Worm (Caenorhabditis elegans): Measurements from ENCODE around the gene cyp-35A5.

cyp-35A5 gene

DNA sequence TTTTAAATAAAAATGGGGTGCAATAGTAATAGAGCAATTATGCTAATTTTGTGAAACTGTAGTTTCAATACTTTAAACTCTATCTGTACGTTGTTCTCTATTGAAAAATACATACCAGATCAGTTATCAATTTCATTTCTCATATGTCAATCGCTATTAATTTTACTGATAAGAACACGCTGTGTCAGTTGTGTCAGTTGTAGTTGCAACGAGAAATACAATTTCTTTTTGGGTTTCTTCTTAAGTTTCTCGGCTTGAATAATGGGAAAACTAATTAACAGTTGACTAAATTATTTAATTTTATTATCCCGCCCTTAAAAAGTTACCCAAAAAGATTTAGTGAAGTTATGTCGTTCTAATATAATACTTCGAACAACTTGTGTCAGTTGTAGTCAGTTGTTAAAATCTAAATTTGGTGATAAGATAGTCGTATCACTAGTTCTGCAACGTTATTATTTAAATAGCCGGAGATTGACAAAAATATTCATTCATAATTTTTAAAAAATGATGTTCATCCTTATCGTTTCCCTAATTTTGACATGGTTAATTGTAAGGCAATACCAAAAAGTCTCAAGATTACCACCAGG is at the start of gene cyp-35A5:
Gene cyp-35A5, plus strand, starts transcription at position 435 of the 587 bp plus-strand sequence.
- no peak for TF ChIP-seq dao-5 (tag; optimal IDR thresholded peaks at IDR 0.05)
- TF ChIP-seq him-1 (tag; optimal IDR thresholded peaks at IDR 0.05): no peak
- no peak for TF ChIP-seq W03F9.2 (tag; optimal IDR thresholded peaks at IDR 0.05)

ce11 chrV:3889113-3889512 is 47.0 kb upstream of the cyp-35A5 start, which contains the start of gene C17E7.13:
C17E7.13 (minus strand) TSS chrV:3889288.
- TF ChIP-seq W03F9.2 (tag; optimal IDR thresholded peaks at IDR 0.05) (no peak), him-1 (tag; optimal IDR thresholded peaks at IDR 0.05) (no peak), dao-5 (tag; optimal IDR thresholded peaks at IDR 0.05) (no peak)

ce11 chrV:3890761-3891160 is 45.4 kb upstream of the cyp-35A5 start, which contains the start of gene C17E7.9:
C17E7.9 (minus strand) TSS chrV:3890861.
- TF ChIP-seq him-1 (tag; optimal IDR thresholded peaks at IDR 0.05) (no peak), dao-5 (tag; optimal IDR thresholded peaks at IDR 0.05) (no peak), W03F9.2 (tag; optimal IDR thresholded peaks at IDR 0.05) (no peak)

DNA sequence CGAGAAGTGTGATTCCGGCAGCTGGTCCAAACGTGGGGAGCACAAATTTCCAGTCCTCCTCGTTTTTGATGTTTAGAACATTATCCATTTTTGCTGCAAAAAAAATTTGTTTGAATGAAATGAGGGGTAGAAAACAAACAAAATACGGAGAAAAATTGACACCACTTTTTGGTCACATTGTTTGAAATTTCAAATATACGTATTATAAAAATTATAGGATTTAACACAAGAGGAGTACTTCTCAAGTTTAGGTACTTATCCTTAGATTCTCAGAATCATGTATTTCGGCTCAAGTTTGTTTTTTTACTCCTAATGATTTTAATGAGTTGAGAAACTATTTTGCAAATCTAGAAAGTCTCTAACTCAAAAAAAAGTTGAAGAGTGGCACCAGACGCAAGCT is 44.2 kb upstream of the cyp-35A5 start, which contains the start of gene C17E7.12:
Gene C17E7.12, minus strand, starts transcription at position 101 of the 400 bp plus-strand sequence.
- no peak for TF ChIP-seq dao-5 (tag; optimal IDR thresholded peaks at IDR 0.05)
- no peak for TF ChIP-seq W03F9.2 (tag; optimal IDR thresholded peaks at IDR 0.05)
- no peak for TF ChIP-seq him-1 (tag; optimal IDR thresholded peaks at IDR 0.05)

DNA sequence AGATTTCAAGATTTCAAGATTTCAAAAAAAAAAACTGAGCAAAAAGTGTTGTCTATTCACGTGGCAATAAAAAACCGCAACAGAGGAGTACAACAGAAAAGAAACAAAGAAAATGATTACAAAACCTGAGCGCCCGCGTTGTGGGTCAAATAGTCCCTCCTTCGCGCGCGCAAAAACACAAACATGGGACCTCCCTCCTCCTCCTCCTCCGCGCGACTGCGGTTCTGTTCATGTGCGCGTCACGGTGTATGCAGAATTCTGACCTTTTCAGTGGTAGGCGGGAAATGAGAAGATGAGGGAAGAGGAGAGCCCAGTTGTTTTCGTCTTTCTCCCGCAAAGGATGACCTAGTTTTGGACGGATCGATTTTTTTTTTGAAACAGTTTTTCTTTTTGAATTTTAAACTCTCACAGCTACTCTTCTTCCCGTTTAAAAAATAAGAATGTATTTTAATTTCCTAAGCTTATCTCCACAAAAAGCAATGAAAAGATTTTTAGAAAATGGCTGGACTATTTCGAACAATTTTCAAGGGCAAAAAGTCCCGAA is 43.7 kb upstream of the cyp-35A5 start, which contains the start of gene C17E7.4:
Gene C17E7.4, plus strand, starts transcription at position 494 of the 544 bp plus-strand sequence.
- TF ChIP-seq W03F9.2 (tag; optimal IDR thresholded peaks at IDR 0.05): no peak
- no peak for TF ChIP-seq him-1 (tag; optimal IDR thresholded peaks at IDR 0.05)
- no peak for TF ChIP-seq dao-5 (tag; optimal IDR thresholded peaks at IDR 0.05)

DNA sequence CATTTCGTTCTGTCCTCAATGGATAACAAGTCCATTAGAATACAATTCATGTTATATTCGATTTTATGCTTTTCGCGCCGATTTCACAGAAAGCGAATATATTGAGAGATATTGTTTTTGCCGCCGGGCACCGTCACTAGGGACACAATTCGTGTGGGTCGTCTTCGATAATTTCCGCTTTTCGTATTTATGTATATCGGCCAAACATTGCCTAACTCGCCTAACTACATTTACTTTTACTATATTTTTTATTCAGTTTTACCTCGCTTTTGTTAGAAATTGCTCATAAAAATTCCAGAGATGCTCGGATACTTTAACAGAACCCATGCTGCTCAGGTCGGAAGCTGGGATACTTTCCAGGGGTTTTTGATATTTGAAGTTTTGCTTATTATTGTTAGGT is 41.5 kb upstream of the cyp-35A5 start, which contains the start of gene sre-9:
Gene sre-9, plus strand, starts transcription at position 301 of the 400 bp plus-strand sequence.
- TF ChIP-seq dao-5 (tag; optimal IDR thresholded peaks at IDR 0.05) (no peak), him-1 (tag; optimal IDR thresholded peaks at IDR 0.05) (no peak), W03F9.2 (tag; optimal IDR thresholded peaks at IDR 0.05) (no peak)

DNA sequence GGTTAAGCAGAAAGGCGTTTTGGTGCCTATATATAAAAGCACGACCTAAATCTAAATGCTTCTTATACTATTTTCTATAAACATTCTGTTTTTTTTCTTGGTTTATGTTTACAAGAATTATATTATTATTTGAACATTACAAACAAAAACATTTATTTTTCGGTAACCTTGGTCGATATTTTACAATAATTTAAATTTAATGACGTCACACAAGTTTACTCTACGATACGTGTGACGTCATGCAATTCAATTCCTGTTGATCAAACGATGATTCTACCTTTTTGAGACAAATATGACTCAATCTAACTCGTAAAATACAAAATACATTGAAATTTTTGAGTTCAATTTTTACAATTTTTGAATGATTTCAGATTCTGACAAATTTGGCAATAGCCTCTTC is 40.1 kb upstream of the cyp-35A5 start:
- TF ChIP-seq W03F9.2 (tag; optimal IDR thresholded peaks at IDR 0.05) (no peak), dao-5 (tag; optimal IDR thresholded peaks at IDR 0.05) (no peak), him-1 (tag; optimal IDR thresholded peaks at IDR 0.05) (no peak)

- no peak for TF ChIP-seq W03F9.2 (tag; optimal IDR thresholded peaks at IDR 0.05)
- TF ChIP-seq dao-5 (tag; optimal IDR thresholded peaks at IDR 0.05): no peak
- no peak for TF ChIP-seq him-1 (tag; optimal IDR thresholded peaks at IDR 0.05)
Measured at ce11 chrV:3900102-3900501, 36.0 kb upstream of the cyp-35A5 start, which contains the start of gene irld-22. irld-22 (minus strand) TSS chrV:3900202.

- TF ChIP-seq him-1 (tag; optimal IDR thresholded peaks at IDR 0.05) (no peak), dao-5 (tag; optimal IDR thresholded peaks at IDR 0.05) (no peak), W03F9.2 (tag; optimal IDR thresholded peaks at IDR 0.05) (no peak)
Measured at ce11 chrV:3902458-3903157, 33.5 kb upstream of the cyp-35A5 start, which contains the start of the genes str-229 and srh-190. str-229 (minus strand) TSS chrV:3902558. srh-190 (plus strand) TSS chrV:3903107.

- TF ChIP-seq dao-5 (tag; optimal IDR thresholded peaks at IDR 0.05) (no peak), W03F9.2 (tag; optimal IDR thresholded peaks at IDR 0.05) (no peak), him-1 (tag; optimal IDR thresholded peaks at IDR 0.05) (no peak)
Measured at ce11 chrV:3903424-3903823, 32.7 kb upstream of the cyp-35A5 start.

DNA sequence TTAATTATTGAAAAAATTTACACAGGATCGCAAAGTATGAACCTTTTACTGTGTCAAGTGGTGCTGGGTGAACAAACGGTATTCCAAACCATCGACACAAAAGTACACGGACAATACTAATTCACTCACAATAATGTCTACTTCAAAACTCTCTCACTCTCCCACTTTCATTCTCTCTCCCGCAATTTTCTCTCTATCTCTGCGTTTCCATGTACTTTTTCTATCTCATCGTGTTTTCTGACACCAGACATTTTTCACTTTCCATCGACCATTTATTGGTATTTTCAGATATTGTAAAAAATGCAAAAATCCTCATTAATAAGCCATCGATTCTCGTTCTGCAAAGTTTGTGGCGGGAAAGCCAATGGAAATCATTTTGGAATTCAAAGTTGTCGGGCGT is 30.3 kb upstream of the cyp-35A5 start, which contains the start of gene nhr-156:
Gene nhr-156, plus strand, starts transcription at position 266 of the 400 bp plus-strand sequence.
- no peak for TF ChIP-seq him-1 (tag; optimal IDR thresholded peaks at IDR 0.05)
- no peak for TF ChIP-seq dao-5 (tag; optimal IDR thresholded peaks at IDR 0.05)
- no peak for TF ChIP-seq W03F9.2 (tag; optimal IDR thresholded peaks at IDR 0.05)

DNA sequence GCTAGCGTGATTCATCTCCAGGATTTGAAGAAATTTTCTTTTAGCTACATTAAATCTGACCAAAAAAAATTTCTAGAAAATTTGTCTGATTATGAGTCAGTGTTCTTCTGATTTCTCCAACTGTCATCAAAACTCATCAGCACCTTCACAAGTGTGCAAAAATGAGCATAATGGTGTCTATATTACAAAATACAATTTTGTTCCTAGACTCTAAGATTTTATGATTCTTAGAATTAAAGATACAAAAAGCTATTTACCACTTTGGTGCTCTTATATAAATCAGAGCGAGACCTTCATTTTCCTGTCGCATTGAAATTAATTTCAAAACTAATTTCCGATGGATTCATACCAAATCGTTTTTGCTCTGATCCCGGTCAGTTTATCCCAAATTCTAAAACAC is 23.7 kb upstream of the cyp-35A5 start, which contains the start of gene srx-68:
Gene srx-68, plus strand, starts transcription at position 301 of the 400 bp plus-strand sequence.
- TF ChIP-seq W03F9.2 (tag; optimal IDR thresholded peaks at IDR 0.05) (no peak), dao-5 (tag; optimal IDR thresholded peaks at IDR 0.05) (no peak), him-1 (tag; optimal IDR thresholded peaks at IDR 0.05) (no peak)

ce11 chrV:3913131-3913530 is 23.0 kb upstream of the cyp-35A5 start:
- no peak for TF ChIP-seq dao-5 (tag; optimal IDR thresholded peaks at IDR 0.05)
- no peak for TF ChIP-seq him-1 (tag; optimal IDR thresholded peaks at IDR 0.05)
- no peak for TF ChIP-seq W03F9.2 (tag; optimal IDR thresholded peaks at IDR 0.05)

ce11 chrV:3916480-3916879 is 19.6 kb upstream of the cyp-35A5 start, which contains the start of gene srx-67:
srx-67 (plus strand) TSS chrV:3916780.
- no peak for TF ChIP-seq him-1 (tag; optimal IDR thresholded peaks at IDR 0.05)
- no peak for TF ChIP-seq dao-5 (tag; optimal IDR thresholded peaks at IDR 0.05)
- no peak for TF ChIP-seq W03F9.2 (tag; optimal IDR thresholded peaks at IDR 0.05)
